Worm (Caenorhabditis elegans) whole organism, L2 larva: ENCODE data around the gene gcy-33.

Experiments used
- aly-2 ChIP-seq: fragments of 150-350 bp; optimal IDR thresholded peaks from 2 replicates; lab custom pipeline; 2014; ENCODE audit warnings: missing biosample characterization, missing genetic modification characterization
- ama-1 ChIP-seq: fragments of 150-350 bp; optimal IDR thresholded peaks from 2 replicates; lab custom pipeline; 2018; ENCODE audit warnings: inconsistent platforms
- blmp-1 ChIP-seq: sonication (generic microtip); optimal IDR thresholded peaks from 2 replicates; lab custom pipeline; 2017; ENCODE audit warnings: missing genetic modification characterization, mild to moderate bottlenecking, missing compliant biosample characterization, antibody characterized with exemption, moderate library complexity; ENCODE audit not compliant: insufficient read depth
- mbf-1 ChIP-seq: sonication (generic microtip); optimal IDR thresholded peaks from 2 replicates; lab custom pipeline; 2017; ENCODE audit warnings: missing biosample characterization, missing genetic modification characterization
- nhr-10 ChIP-seq: sonication (generic microtip); optimal IDR thresholded peaks from 2 replicates; lab custom pipeline; 2017; ENCODE audit warnings: missing biosample characterization, missing genetic modification characterization
- nhr-11 ChIP-seq: fragments of 150-350 bp; optimal IDR thresholded peaks from 2 replicates; lab custom pipeline; 2014; ENCODE audit warnings: missing biosample characterization, missing genetic modification characterization
- nhr-12 ChIP-seq: fragments of 150-350 bp; optimal IDR thresholded peaks from 2 replicates; lab custom pipeline; 2014; ENCODE audit warnings: missing biosample characterization, missing genetic modification characterization
- nhr-237 ChIP-seq: fragments of 150-350 bp; optimal IDR thresholded peaks from 2 replicates; lab custom pipeline; 2014; ENCODE audit warnings: missing biosample characterization, missing genetic modification characterization
- snpc-4 ChIP-seq: fragments of 150-350 bp; optimal IDR thresholded peaks from 2 replicates; lab custom pipeline; 2014; ENCODE audit warnings: missing biosample characterization, missing genetic modification characterization
- unc-39 ChIP-seq: fragments of 150-350 bp; optimal IDR thresholded peaks from 2 replicates; lab custom pipeline; 2014; ENCODE audit warnings: missing biosample characterization, missing genetic modification characterization

DNA sequence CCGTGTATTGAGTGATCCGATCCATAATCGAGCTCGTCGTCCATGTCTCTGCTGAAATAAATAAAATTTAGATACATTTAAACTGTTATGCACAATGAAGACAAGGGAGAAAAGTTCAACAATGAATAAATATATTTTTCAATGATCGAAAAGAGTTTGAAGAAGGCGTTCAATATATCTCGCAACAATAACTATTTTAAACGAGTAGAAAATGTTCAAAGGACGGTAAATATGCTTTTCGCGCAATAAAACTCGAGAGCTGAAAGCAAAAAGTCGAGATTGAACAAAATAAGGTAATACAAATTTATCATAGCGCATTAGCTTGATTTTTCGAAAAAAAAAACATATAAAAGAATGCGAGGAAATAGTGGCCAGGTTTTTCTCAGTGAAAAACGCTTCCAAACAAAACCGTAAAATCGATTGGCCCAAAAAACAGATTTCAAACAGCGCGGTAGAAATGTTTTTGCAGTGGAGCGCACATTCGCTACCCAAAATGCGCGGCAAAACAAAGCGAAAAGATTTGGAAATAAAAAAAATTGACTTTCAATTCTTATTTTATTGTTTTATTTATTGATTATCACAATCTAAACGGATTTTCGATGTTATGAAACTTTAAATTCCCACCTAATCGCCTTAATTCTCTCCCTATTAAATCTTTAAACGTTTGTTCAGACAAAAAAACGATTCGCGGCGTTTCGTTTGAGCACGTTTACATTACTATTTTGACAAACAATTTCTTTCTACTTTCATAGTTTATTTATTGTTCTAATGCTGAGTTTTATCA lies 39.4 kb upstream of the gcy-33 start, which contains the start of the genes kup-1 and F10C2.4:
- TF ChIP-seq unc-39 (no peak), snpc-4 (tag; lab: Kevin White, UChicago) (no peak), ama-1 (lab: Kevin White, UChicago) (no peak), mbf-1 (tag; lab: Kevin White, UChicago) (no peak), nhr-11 (tag; lab: Kevin White, UChicago) (no peak), nhr-12 (tag; lab: Kevin White, UChicago) (no peak), nhr-10 (tag; lab: Kevin White, UChicago) (no peak), blmp-1 (tag; lab: Kevin White, UChicago) (no peak), nhr-237 (tag; lab: Kevin White, UChicago) (no peak), aly-2 (no peak)
